Fruit fly (Drosophila melanogaster): ENCODE data around the gene Hex-t2.

Hex-t2 gene

dm6 chr3R:26425005-26425404 lies 25.5 kb upstream of the Hex-t2 start, which contains the start of gene CG6503:
Gene CG6503, minus strand, starts transcription at chr3R:26425105.
- TF ChIP-seq Vsx2 (GFP tag; optimal IDR thresholded peaks at IDR 0.05; ENCODE audit: partially characterized antibody), result no peak
- no peak for TF ChIP-seq Jra (GFP tag; optimal IDR thresholded peaks at IDR 0.05)
- no peak for TF ChIP-seq jim (GFP tag; optimal IDR thresholded peaks at IDR 0.05)
- TF ChIP-seq lola (GFP tag; optimal IDR thresholded peaks at IDR 0.05), result no peak

- TF ChIP-seq Vsx2 (GFP tag; optimal IDR thresholded peaks at IDR 0.05; ENCODE audit: partially characterized antibody) (no peak), br (GFP tag; optimal IDR thresholded peaks at IDR 0.05) (no peak), Hnf4 (GFP tag; optimal IDR thresholded peaks at IDR 0.05) (no peak), sage (GFP tag; optimal IDR thresholded peaks at IDR 0.05) (no peak), CG32264 (GFP tag; optimal IDR thresholded peaks at IDR 0.05) (no peak), dl (GFP tag; optimal IDR thresholded peaks at IDR 0.05; ENCODE audit: insufficient read depth in 1 of 2, partially characterized antibody in 2 of 2) (no peak), rgr (GFP tag; optimal IDR thresholded peaks at IDR 0.05) (no peak), CrebA (GFP tag; optimal IDR thresholded peaks at IDR 0.05; ENCODE audit: borderline replicate concordance) (no peak), tai (GFP tag; optimal IDR thresholded peaks at IDR 0.05) (no peak), Myc (optimal IDR thresholded peaks at IDR 0.05) (no peak), woc (GFP tag; optimal IDR thresholded peaks at IDR 0.05) (no peak), Sp1 (GFP tag; optimal IDR thresholded peaks at IDR 0.05) (no peak), Dif (GFP tag; optimal IDR thresholded peaks at IDR 0.05; ENCODE audit: partially characterized antibody) (no peak), fru (GFP tag; optimal IDR thresholded peaks at IDR 0.05) (no peak), Jra (GFP tag; optimal IDR thresholded peaks at IDR 0.05) (no peak), jim (GFP tag; optimal IDR thresholded peaks at IDR 0.05) (no peak), foxo (GFP tag; optimal IDR thresholded peaks at IDR 0.05) (no peak), Rel (GFP tag; optimal IDR thresholded peaks at IDR 0.05) (no peak), Rel (tag; optimal IDR thresholded peaks at IDR 0.05) (no peak), ey (GFP tag; optimal IDR thresholded peaks at IDR 0.05) (no peak), Hr83 (GFP tag; optimal IDR thresholded peaks at IDR 0.05; ENCODE audit: poor library complexity, severe bottlenecking) (no peak)
Observed at dm6 chr3R:26425681-26426080, 24.8 kb upstream of the Hex-t2 start, which contains the start of gene CG34291. Gene CG34291, minus strand, starts transcription at chr3R:26425781.

- TF ChIP-seq fru (GFP tag; optimal IDR thresholded peaks at IDR 0.05) (peak; percentile 16), OdsH (GFP tag; optimal IDR thresholded peaks at IDR 0.05) (no peak)
Observed at dm6 chr3R:26428220-26428619, 22.3 kb upstream of the Hex-t2 start.

- TF ChIP-seq psq (GFP tag; optimal IDR thresholded peaks at IDR 0.05) (no peak), HLH106 (tag; optimal IDR thresholded peaks at IDR 0.05) (peak; percentile 14)
Observed at dm6 chr3R:26429619-26430018, 20.9 kb upstream of the Hex-t2 start.

- TF ChIP-seq Jra (GFP tag; optimal IDR thresholded peaks at IDR 0.05) (no peak), ey (GFP tag; optimal IDR thresholded peaks at IDR 0.05) (no peak), woc (GFP tag; optimal IDR thresholded peaks at IDR 0.05) (no peak), fru (GFP tag; optimal IDR thresholded peaks at IDR 0.05) (no peak), sv (GFP tag; optimal IDR thresholded peaks at IDR 0.05) (no peak), usp (GFP tag; optimal IDR thresholded peaks at IDR 0.05) (no peak), Sp1 (GFP tag; optimal IDR thresholded peaks at IDR 0.05) (no peak), rgr (GFP tag; optimal IDR thresholded peaks at IDR 0.05) (no peak)
Observed at dm6 chr3R:26432526-26432925, 17.9 kb upstream of the Hex-t2 start.

dm6 chr3R:26432978-26433377 lies 17.5 kb upstream of the Hex-t2 start:
- TF ChIP-seq Abd-B (GFP tag; optimal IDR thresholded peaks at IDR 0.05) (no peak), Dfd (GFP tag; optimal IDR thresholded peaks at IDR 0.05) (no peak), Hr83 (GFP tag; optimal IDR thresholded peaks at IDR 0.05; ENCODE audit: poor library complexity, severe bottlenecking) (no peak), lola (GFP tag; optimal IDR thresholded peaks at IDR 0.05) (no peak), tai (GFP tag; optimal IDR thresholded peaks at IDR 0.05) (no peak), h (GFP tag; optimal IDR thresholded peaks at IDR 0.05) (peak; percentile 1)

Data from whole organism, wandering third instar larva.